Fruit fly (Drosophila melanogaster) whole organism, prepupa: ENCODE measurements around the gene Vajk3.

ENCODE experiments used
- Blimp-1 ChIP-seq: fragments of 200-800 bp; sonication (Bioruptor generic); optimal IDR thresholded peaks from 3 replicates; lab custom pipeline; 2017; ENCODE audit warnings: missing biosample characterization, missing genetic modification characterization, mild to moderate bottlenecking, moderate library complexity, missing genetic modification reagents
- CG10631 ChIP-seq: fragments of 200-800 bp; sonication (Bioruptor generic); optimal IDR thresholded peaks from 2 replicates; lab custom pipeline; 2016; ENCODE audit warnings: missing biosample characterization, missing genetic modification characterization
- CG10669 ChIP-seq: fragments of 200-800 bp; sonication (Bioruptor generic); optimal IDR thresholded peaks from 3 replicates; lab custom pipeline; 2018; ENCODE audit warnings: missing biosample characterization, mild to moderate bottlenecking, missing genetic modification characterization, moderate library complexity
- CG11762 ChIP-seq: fragments of 200-800 bp; sonication (Bioruptor generic); optimal IDR thresholded peaks from 3 replicates; lab custom pipeline; 2016; ENCODE audit warnings: missing biosample characterization, missing genetic modification characterization; ENCODE audit not compliant: insufficient read depth
- CG11902 ChIP-seq: fragments of 200-800 bp; sonication (Bioruptor generic); optimal IDR thresholded peaks from 3 replicates; lab custom pipeline; 2016; ENCODE audit warnings: missing biosample characterization, missing genetic modification characterization
- CG15336 ChIP-seq: fragments of 200-800 bp; sonication (Bioruptor generic); IDR thresholded peaks from 2 replicates; pipeline ENCODE4 v1.3.6; 2022; ENCODE audit warnings: missing biosample characterization, missing genetic modification characterization
- CG3032 ChIP-seq: fragments of 200-800 bp; optimal IDR thresholded peaks from 2 replicates; lab custom pipeline; 2019; ENCODE audit warnings: missing biosample characterization, mild to moderate bottlenecking, missing genetic modification characterization, moderate library complexity
- CG31627 ChIP-seq: fragments of 200-800 bp; sonication (Bioruptor generic); optimal IDR thresholded peaks from 3 replicates; lab custom pipeline; 2016; ENCODE audit warnings: missing biosample characterization, missing genetic modification characterization
- CG3919 ChIP-seq: fragments of 200-800 bp; sonication (Bioruptor generic); optimal IDR thresholded peaks from 3 replicates; lab custom pipeline; 2016; ENCODE audit warnings: missing biosample characterization, missing genetic modification characterization
- CG4318 ChIP-seq: fragments of 200-800 bp; sonication (Bioruptor generic); optimal IDR thresholded peaks from 3 replicates; lab custom pipeline; 2017; ENCODE audit warnings: missing biosample characterization, mild to moderate bottlenecking, missing genetic modification characterization
- CG6276 ChIP-seq: fragments of 200-800 bp; sonication (Bioruptor generic); optimal IDR thresholded peaks from 2 replicates; lab custom pipeline; 2017; ENCODE audit warnings: missing biosample characterization, mild to moderate bottlenecking, missing genetic modification characterization
- CG6808 ChIP-seq: fragments of 200-800 bp; sonication (Bioruptor generic); optimal IDR thresholded peaks from 3 replicates; lab custom pipeline; 2017; ENCODE audit warnings: missing biosample characterization, missing genetic modification characterization, mild to moderate bottlenecking, moderate library complexity, missing genetic modification reagents
- CG6854 ChIP-seq: fragments of 200-800 bp; sonication (Bioruptor generic); optimal IDR thresholded peaks from 2 replicates; lab custom pipeline; 2017; ENCODE audit warnings: missing biosample characterization, mild to moderate bottlenecking, missing genetic modification characterization
- CG8119 ChIP-seq: fragments of 200-800 bp; sonication (Bioruptor generic); IDR thresholded peaks from 3 replicates; pipeline ENCODE4 v1.3.6; 2022; ENCODE audit warnings: missing biosample characterization, missing genetic modification characterization
- CG8319 ChIP-seq: fragments of 200-800 bp; sonication (Bioruptor generic); optimal IDR thresholded peaks from 3 replicates; lab custom pipeline; 2016; ENCODE audit warnings: missing biosample characterization, missing genetic modification characterization
- CG8632 ChIP-seq: fragments of 200-800 bp; sonication (Bioruptor generic); optimal IDR thresholded peaks from 3 replicates; lab custom pipeline; 2016; ENCODE audit warnings: missing biosample characterization, missing genetic modification characterization
- CG9139 ChIP-seq: fragments of 200-800 bp; sonication (Bioruptor generic); optimal IDR thresholded peaks from 3 replicates; lab custom pipeline; 2017; ENCODE audit warnings: missing biosample characterization, mild to moderate bottlenecking, missing genetic modification characterization
- Eip75B ChIP-seq: fragments of 200-800 bp; sonication (Bioruptor generic); optimal IDR thresholded peaks from 3 replicates; lab custom pipeline; 2016; ENCODE audit warnings: missing biosample characterization, missing genetic modification characterization
- Eip78C ChIP-seq: fragments of 200-800 bp; sonication (Bioruptor generic); peaks from one replicate; lab custom pipeline; 2016; ENCODE audit warnings: missing biosample characterization, missing genetic modification characterization
- Eip93F ChIP-seq: fragments of 200-800 bp; sonication (Bioruptor generic); optimal IDR thresholded peaks from 2 replicates; lab custom pipeline; 2016; ENCODE audit warnings: missing biosample characterization, mild to moderate bottlenecking, missing genetic modification characterization
- Ets21C ChIP-seq: fragments of 200-800 bp; sonication (Bioruptor generic); optimal IDR thresholded peaks from 3 replicates; lab custom pipeline; 2016; ENCODE audit warnings: missing biosample characterization, missing genetic modification characterization
- Ets96B ChIP-seq: fragments of 200-800 bp; optimal IDR thresholded peaks from 2 replicates; lab custom pipeline; 2019; ENCODE audit warnings: missing biosample characterization, mild to moderate bottlenecking, missing genetic modification characterization, moderate library complexity
- Hr38 ChIP-seq: sonication (Bioruptor generic); optimal IDR thresholded peaks from 2 replicates; lab custom pipeline; 2016; ENCODE audit warnings: missing biosample characterization, missing genetic modification characterization
- Lpt ChIP-seq: fragments of 200-800 bp; sonication (Bioruptor generic); optimal IDR thresholded peaks from 3 replicates; lab custom pipeline; 2016; ENCODE audit warnings: missing biosample characterization, missing genetic modification characterization
- Sox15 ChIP-seq: fragments of 200-800 bp; sonication (Bioruptor generic); optimal IDR thresholded peaks from 3 replicates; lab custom pipeline; 2016; ENCODE audit warnings: missing biosample characterization, missing genetic modification characterization
- achi ChIP-seq: fragments of 200-800 bp; sonication (Bioruptor generic); optimal IDR thresholded peaks from 3 replicates; lab custom pipeline; 2016; ENCODE audit warnings: missing biosample characterization, missing genetic modification characterization
- cyc ChIP-seq: fragments of 200-800 bp; sonication (Bioruptor generic); optimal IDR thresholded peaks from 3 replicates; lab custom pipeline; 2016; ENCODE audit warnings: missing biosample characterization, missing genetic modification characterization
- dac ChIP-seq: fragments of 200-800 bp; sonication (Bioruptor generic); optimal IDR thresholded peaks from 2 replicates; lab custom pipeline; 2017; ENCODE audit warnings: missing biosample characterization, mild to moderate bottlenecking, missing genetic modification characterization
- dsx ChIP-seq: fragments of 200-800 bp; optimal IDR thresholded peaks from 3 replicates; lab custom pipeline; 2019; ENCODE audit warnings: missing biosample characterization, mild to moderate bottlenecking, missing genetic modification characterization, moderate library complexity; ENCODE audit not compliant: poor library complexity, severe bottlenecking
- esn ChIP-seq: fragments of 200-800 bp; sonication (Bioruptor generic); optimal IDR thresholded peaks from 2 replicates; lab custom pipeline; 2016; ENCODE audit warnings: missing biosample characterization, mild to moderate bottlenecking, missing genetic modification characterization, moderate library complexity
- fd59A ChIP-seq: fragments of 200-800 bp; sonication (Bioruptor generic); optimal IDR thresholded peaks from 2 replicates; lab custom pipeline; 2017; ENCODE audit warnings: missing biosample characterization, mild to moderate bottlenecking, missing genetic modification characterization, missing genetic modification reagents
- fd85E ChIP-seq: fragments of 200-800 bp; sonication (Bioruptor generic); optimal IDR thresholded peaks from 3 replicates; lab custom pipeline; 2016; ENCODE audit warnings: missing biosample characterization, missing genetic modification characterization
- fkh ChIP-seq: fragments of 200-800 bp; sonication (Bioruptor generic); optimal IDR thresholded peaks from 3 replicates; lab custom pipeline; 2017; ENCODE audit warnings: missing biosample characterization, mild to moderate bottlenecking, missing genetic modification characterization, moderate library complexity
- lz ChIP-seq: fragments of 200-800 bp; sonication (Bioruptor generic); optimal IDR thresholded peaks from 3 replicates; lab custom pipeline; 2016; ENCODE audit warnings: missing biosample characterization, missing genetic modification characterization
- net ChIP-seq: fragments of 200-800 bp; sonication (Bioruptor generic); optimal IDR thresholded peaks from 3 replicates; lab custom pipeline; 2016; ENCODE audit warnings: missing biosample characterization, missing genetic modification characterization
- pdm3 ChIP-seq: fragments of 200-800 bp; sonication (Bioruptor generic); optimal IDR thresholded peaks from 3 replicates; lab custom pipeline; 2016; ENCODE audit warnings: missing biosample characterization, missing genetic modification characterization
- salr ChIP-seq, 2 experiments: fragments of 200-800 bp; sonication (Bioruptor generic); optimal IDR thresholded peaks; 3 replicates each; lab custom pipeline; 2016 to 2018; ENCODE audit warnings: missing biosample characterization in 2 of 2, missing genetic modification characterization in 2 of 2, mild to moderate bottlenecking in 1 of 2
- ss ChIP-seq, 2 experiments: fragments of 200-800 bp; sonication (Bioruptor generic); optimal IDR thresholded peaks; 2 replicates in 1 of 2; 3 replicates in 1 of 2; lab custom pipeline; 2017 to 2018; ENCODE audit warnings: mild to moderate bottlenecking in 2 of 2, missing biosample characterization in 2 of 2, missing genetic modification characterization in 2 of 2, moderate library complexity in 1 of 2
- topi ChIP-seq: fragments of 200-800 bp; sonication (Bioruptor generic); optimal IDR thresholded peaks from 3 replicates; lab custom pipeline; 2016; ENCODE audit warnings: missing biosample characterization, missing genetic modification characterization
- vri ChIP-seq: fragments of 200-800 bp; sonication (Bioruptor generic); optimal IDR thresholded peaks from 3 replicates; lab custom pipeline; 2016; ENCODE audit warnings: missing biosample characterization, mild to moderate bottlenecking, missing genetic modification characterization

Vajk3 gene

dm6 chr2L:13955775-13956174 lies 8.5 kb upstream of the Vajk3 start (continued):
- TF ChIP-seq CG15336 (peak; percentile 97), Lpt (peak; percentile 96), net (GFP tag; lab: Kevin White, UChicago) (peak; percentile 95), lz (GFP tag; lab: Kevin White, UChicago) (peak; percentile 98), Blimp-1 (GFP tag; lab: Kevin White, UChicago) (peak; percentile 88), dsx (peak; percentile 87), CG8119 (GFP tag; lab: Robert Waterston, UW) (peak; percentile 94), CG6808 (GFP tag; lab: Kevin White, UChicago) (peak; percentile 86), cyc (GFP tag; lab: Kevin White, UChicago) (peak; percentile 96), CG11762 (GFP tag; lab: Kevin White, UChicago) (peak; percentile 93), esn (GFP tag; lab: Kevin White, UChicago) (peak; percentile 99), Eip93F (peak; percentile 94), Ets21C (GFP tag; lab: Kevin White, UChicago) (peak; percentile 97), CG4318 (GFP tag; lab: Kevin White, UChicago) (peak; percentile 86), Ets96B (tag; lab: Kevin White, UChicago) (peak; percentile 86), achi (GFP tag; lab: Kevin White, UChicago) (peak; percentile 95), topi (GFP tag; lab: Kevin White, UChicago) (peak; percentile 95), pdm3 (GFP tag; lab: Kevin White, UChicago) (peak; percentile 97), CG10669 (peak; percentile 90), CG11902 (peak; percentile 72), ss (GFP tag; optimal IDR thresholded peaks at IDR 0.05; lab: Kevin White, UChicago) (peak; percentile 81 to 89), dac (GFP tag; lab: Kevin White, UChicago) (peak; percentile 85), Eip78C (GFP tag; lab: Kevin White, UChicago) (peak; percentile 98), CG8319 (GFP tag; lab: Kevin White, UChicago) (peak; percentile 85), Sox15 (GFP tag; lab: Kevin White, UChicago) (peak; percentile 92), fkh (GFP tag; lab: Kevin White, UChicago) (no peak), CG31627 (peak; percentile 98), fd59A (peak; percentile 90), CG3032 (tag; lab: Kevin White, UChicago) (peak; percentile 94), Hr38 (GFP tag; lab: Kevin White, UChicago) (no peak), CG3919 (peak; percentile 93), CG8632 (GFP tag; lab: Kevin White, UChicago) (peak; percentile 91)

dm6 chr2L:13949789-13950188 lies 2.5 kb upstream of the Vajk3 start:
- TF ChIP-seq CG6276, result no peak
- no peak for TF ChIP-seq net (GFP tag; lab: Kevin White, UChicago)
- TF ChIP-seq CG3919, result no peak
- TF ChIP-seq CG9139 (GFP tag; lab: Kevin White, UChicago), result no peak
- no peak for TF ChIP-seq salr (GFP tag; optimal IDR thresholded peaks at IDR 0.05; lab: Kevin White, UChicago)
- no peak for TF ChIP-seq CG10631
- TF ChIP-seq Eip75B (GFP tag; lab: Kevin White, UChicago), result no peak
- TF ChIP-seq CG31627, result no peak
- no peak for TF ChIP-seq lz (GFP tag; lab: Kevin White, UChicago)
- no peak for TF ChIP-seq fd85E (GFP tag; lab: Kevin White, UChicago)
- no peak for TF ChIP-seq fd59A
- no peak for TF ChIP-seq CG6854
- no peak for TF ChIP-seq vri (GFP tag; lab: Kevin White, UChicago)
- no peak for TF ChIP-seq CG3032 (tag; lab: Kevin White, UChicago)
- no peak for TF ChIP-seq Ets21C (GFP tag; lab: Kevin White, UChicago)
- TF ChIP-seq Blimp-1 (GFP tag; lab: Kevin White, UChicago), result no peak
